Fruit fly (Drosophila melanogaster): ENCODE data around the gene FucTB.

FucTB gene

DNA sequence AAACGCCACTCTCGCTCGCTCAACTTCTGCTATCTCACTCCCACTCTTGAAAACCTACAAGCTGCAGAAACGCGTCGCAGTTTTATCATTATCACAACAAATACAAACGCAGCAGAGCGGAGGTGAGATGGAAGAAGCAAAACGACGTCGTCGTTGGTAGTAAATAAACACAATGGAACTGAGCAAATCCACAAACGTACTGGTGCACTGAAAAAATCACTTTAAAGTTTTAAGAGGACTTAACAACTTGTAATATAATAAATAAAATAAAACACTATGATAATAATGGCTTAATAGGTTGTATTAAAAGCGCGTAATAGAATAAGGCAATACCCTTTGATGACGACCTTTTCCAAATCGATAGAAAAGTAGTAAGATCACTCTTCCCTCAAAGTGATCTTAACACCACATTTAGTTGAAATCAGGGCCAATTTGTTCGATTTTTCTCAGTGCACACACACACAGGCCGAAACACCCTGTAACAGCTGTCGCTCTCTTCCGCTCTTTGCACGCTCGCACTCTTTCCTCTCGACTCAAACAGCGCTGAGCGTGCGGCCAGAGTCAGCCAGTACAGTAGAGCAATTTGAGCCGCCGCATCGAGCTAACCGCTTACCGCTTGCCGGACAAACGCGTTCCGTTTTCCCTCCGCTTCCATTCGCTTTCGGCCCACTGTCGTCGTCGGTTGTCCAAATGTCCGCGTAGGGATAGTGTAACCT, 18.6 kb upstream of the FucTB start (continued):
- peak; percentile 82 for TF ChIP-seq E2f2 (GFP tag; IDR thresholded peaks at IDR 0.05)
- peak; percentile 91 for TF ChIP-seq Max (GFP tag; optimal IDR thresholded peaks at IDR 0.05)
- TF ChIP-seq Ada2b (GFP tag; IDR thresholded peaks at IDR 0.05), result peak; percentile 85
- TF ChIP-seq pho (GFP tag; optimal IDR thresholded peaks at IDR 0.05), result peak; percentile 72
- TF ChIP-seq Mes4 (GFP tag; optimal IDR thresholded peaks at IDR 0.05), result peak; percentile 47
- TF ChIP-seq Fer2 (tag; optimal IDR thresholded peaks at IDR 0.05), result peak; percentile 89
- peak; percentile 94 for TF ChIP-seq HmgZ (tag; optimal IDR thresholded peaks at IDR 0.05)
- TF ChIP-seq pum (GFP tag; optimal IDR thresholded peaks at IDR 0.05), result peak; percentile 89
- TF ChIP-seq fd102C (GFP tag; optimal IDR thresholded peaks at IDR 0.05), result peak; percentile 96
- TF ChIP-seq corto (GFP tag; optimal IDR thresholded peaks at IDR 0.05), result peak; percentile 91
- TF ChIP-seq Atf3 (GFP tag; optimal IDR thresholded peaks at IDR 0.05), result peak; percentile 93
- TF ChIP-seq CG17829 (tag; optimal IDR thresholded peaks at IDR 0.05), result peak; percentile 98
- TF ChIP-seq CG14710 (tag; optimal IDR thresholded peaks at IDR 0.05), result peak; percentile 95
- TF ChIP-seq CG17802 (tag; optimal IDR thresholded peaks at IDR 0.05), result peak; percentile 62
- peak; percentile 84 for TF ChIP-seq CG18764 (GFP tag; optimal IDR thresholded peaks at IDR 0.05)
- TF ChIP-seq Awh (GFP tag; IDR thresholded peaks at IDR 0.05), result peak; percentile 94
- TF ChIP-seq HLH54F (GFP tag; optimal IDR thresholded peaks at IDR 0.05), result peak; percentile 53
- no peak for TF ChIP-seq Sry-δ (GFP tag; optimal IDR thresholded peaks at IDR 0.05)
- TF ChIP-seq CG11456 (GFP tag; IDR thresholded peaks at IDR 0.05), result peak; percentile 92
- peak; percentile 32; the same call in 1 of the 2 replicates for TF ChIP-seq Scr (GFP tag; IDR thresholded peaks at IDR 0.05; ENCODE audit: partially characterized antibody)
- TF ChIP-seq CG13123 (GFP tag; optimal IDR thresholded peaks at IDR 0.05), result peak; percentile 86
- peak; percentile 96 for TF ChIP-seq lab (GFP tag; optimal IDR thresholded peaks at IDR 0.05)
- peak; percentile 42; the same call in 1 of the 2 replicates for TF ChIP-seq tna (GFP tag; IDR thresholded peaks at IDR 0.05; ENCODE audit: partially characterized antibody)
- peak; percentile 93 for TF ChIP-seq HLH3B (GFP tag; IDR thresholded peaks at IDR 0.05)
- peak; percentile 62 to 85 for TF ChIP-seq chif (GFP tag; optimal IDR thresholded peaks at IDR 0.05)
- peak; percentile 95 for TF ChIP-seq CG10267 (tag; optimal IDR thresholded peaks at IDR 0.05)
- TF ChIP-seq CG12744 (GFP tag; optimal IDR thresholded peaks at IDR 0.05), result peak; percentile 74
- peak; percentile 95 for TF ChIP-seq slbo (GFP tag; IDR thresholded peaks at IDR 0.05)
- peak; percentile 93 for TF ChIP-seq CG7357 (GFP tag; IDR thresholded peaks at IDR 0.05)
- peak; percentile 37 for TF ChIP-seq luna (GFP tag; optimal IDR thresholded peaks at IDR 0.05)
- TF ChIP-seq CHES-1-like (GFP tag; optimal IDR thresholded peaks at IDR 0.05), result peak; percentile 11
- TF ChIP-seq CG10366 (GFP tag; IDR thresholded peaks at IDR 0.05), result peak; percentile 98
- TF ChIP-seq en (GFP tag; optimal IDR thresholded peaks at IDR 0.05), result peak; percentile 50
- no peak for TF ChIP-seq Dref (GFP tag; IDR thresholded peaks at IDR 0.05)
- peak; percentile 91 for TF ChIP-seq CG2889 (GFP tag; IDR thresholded peaks at IDR 0.05)
- peak; percentile 93 for TF ChIP-seq stc (GFP tag; IDR thresholded peaks at IDR 0.05)
- peak; percentile 92 for TF ChIP-seq CG32772 (GFP tag; IDR thresholded peaks at IDR 0.05)
- TF ChIP-seq CG8388 (GFP tag; optimal IDR thresholded peaks at IDR 0.05), result peak; percentile 93
- peak; percentile 91 for TF ChIP-seq Aef1 (GFP tag; IDR thresholded peaks at IDR 0.05)
- TF ChIP-seq CG17361 (GFP tag; IDR thresholded peaks at IDR 0.05), result peak; percentile 92
- peak; percentile 87 for TF ChIP-seq gsb (GFP tag; IDR thresholded peaks at IDR 0.05)
- TF ChIP-seq CG14441 (GFP tag; IDR thresholded peaks at IDR 0.05), result peak; percentile 92
- peak; percentile 59 for TF ChIP-seq NC2α (GFP tag; optimal IDR thresholded peaks at IDR 0.05)
- TF ChIP-seq hbn (GFP tag; IDR thresholded peaks at IDR 0.05; ENCODE audit: partially characterized antibody), result no peak
- TF ChIP-seq CG43689 (GFP tag; IDR thresholded peaks at IDR 0.05), result peak; percentile 86
- peak; percentile 91 for TF ChIP-seq cwo (GFP tag; optimal IDR thresholded peaks at IDR 0.05)
- peak; percentile 93 for TF ChIP-seq ken (GFP tag; IDR thresholded peaks at IDR 0.05)
- TF ChIP-seq Poxn (GFP tag; IDR thresholded peaks at IDR 0.05), result peak; percentile 85
- TF ChIP-seq crol (GFP tag; IDR thresholded peaks at IDR 0.05), result peak; percentile 42; the same call in 1 of the 2 replicates
- TF ChIP-seq CG14050 (GFP tag; IDR thresholded peaks at IDR 0.05), result peak; percentile 92
